Worm (Caenorhabditis elegans) whole organism, L4 larva: ENCODE results near the gene F22F4.5.
A peak's percentile ranks its signal among the peaks of the same experiment; 100 is the strongest.

Experiments used
- F10B5.3 ChIP-seq: sonication (generic microtip); optimal IDR thresholded peaks from 2 replicates; lab custom pipeline; 2016; ENCODE audit warnings: mild to moderate bottlenecking, missing genetic modification characterization, missing compliant biosample characterization
- F44E2.7 ChIP-seq: fragments of 200-800 bp; sonication (Bioruptor generic); IDR thresholded peaks from 2 replicates; pipeline ENCODE4 v2.1.2; 2022; ENCODE audit warnings: missing genetic modification characterization, missing compliant biosample characterization
- R02D3.7 ChIP-seq: fragments of 150-350 bp; sonication (generic microtip); optimal IDR thresholded peaks from 3 replicates; lab custom pipeline; 2014; ENCODE audit warnings: missing biosample characterization, missing genetic modification characterization
- T26A8.4 ChIP-seq: fragments of 200-800 bp; sonication (Bioruptor generic); IDR thresholded peaks from 2 replicates; pipeline ENCODE4 v1.3.6; 2022; ENCODE audit warnings: missing genetic modification characterization, missing compliant biosample characterization
- Y105C5A.15 ChIP-seq: fragments of 200-800 bp; sonication (Bioruptor generic); IDR thresholded peaks from 2 replicates; pipeline ENCODE4 v1.3.6; 2022; ENCODE audit warnings: missing genetic modification characterization, missing compliant biosample characterization
- Y75B8A.6 ChIP-seq: fragments of 200-800 bp; sonication (Bioruptor generic); IDR thresholded peaks from 2 replicates; pipeline ENCODE4 v1.3.6; 2022; ENCODE audit warnings: missing genetic modification reagents, missing genetic modification characterization, missing compliant biosample characterization
- ZK546.5 ChIP-seq, 2 experiments: sonication (generic microtip); optimal IDR thresholded peaks; 2 replicates each; lab custom pipeline; 2017; ENCODE audit warnings: missing biosample characterization in 2 of 2, missing genetic modification characterization in 2 of 2
- aly-2 ChIP-seq: sonication (generic microtip); optimal IDR thresholded peaks from 2 replicates; lab custom pipeline; 2018; ENCODE audit warnings: missing biosample characterization, missing genetic modification characterization
- arid-1 ChIP-seq: fragments of 200-800 bp; sonication (Bioruptor generic); conservative IDR thresholded peaks from 2 replicates; pipeline ENCODE4 v1.3.6; 2022; ENCODE audit warnings: missing genetic modification reagents, missing genetic modification characterization, missing compliant biosample characterization
- ceh-44 ChIP-seq: fragments of 200-800 bp; sonication (Bioruptor generic); IDR thresholded peaks from 2 replicates; pipeline ENCODE4 v1.3.6; 2022; ENCODE audit warnings: missing genetic modification reagents, missing genetic modification characterization, missing compliant biosample characterization
- ceh-82 ChIP-seq: sonication (generic microtip); optimal IDR thresholded peaks from 2 replicates; lab custom pipeline; 2017; ENCODE audit warnings: missing biosample characterization, missing genetic modification characterization
- ces-1 ChIP-seq: fragments of 150-350 bp; sonication (generic microtip); optimal IDR thresholded peaks from 4 replicates; lab custom pipeline; 2014; ENCODE audit warnings: missing biosample characterization, missing genetic modification reagents, missing genetic modification characterization
- cey-2 ChIP-seq: sonication (generic microtip); optimal IDR thresholded peaks from 3 replicates; lab custom pipeline; 2017; ENCODE audit warnings: missing genetic modification characterization, mild to moderate bottlenecking, missing compliant biosample characterization, antibody characterized with exemption, borderline replicate concordance; ENCODE audit not compliant: insufficient read depth
- ctbp-1 ChIP-seq: fragments of 200-800 bp; sonication (Bioruptor generic); IDR thresholded peaks from 2 replicates; pipeline ENCODE4 v1.3.6; 2022; ENCODE audit warnings: missing genetic modification reagents, missing genetic modification characterization, missing compliant biosample characterization
- daf-12 ChIP-seq: fragments of 150-350 bp; optimal IDR thresholded peaks from 2 replicates; lab custom pipeline; 2014; ENCODE audit warnings: missing biosample characterization, missing genetic modification reagents, missing genetic modification characterization
- daf-16 ChIP-seq, 3 experiments: sonication (generic microtip); optimal IDR thresholded peaks; 2 replicates each; lab custom pipeline; 2016 to 2017; ENCODE audit warnings: missing genetic modification characterization in 3 of 3, missing genetic modification reagents in 3 of 3, mild to moderate bottlenecking in 2 of 3, missing compliant biosample characterization in 2 of 3, missing biosample characterization in 1 of 3, moderate library complexity in 1 of 3
- daf-19 ChIP-seq: fragments of 200-800 bp; sonication (Bioruptor generic); conservative IDR thresholded peaks from 2 replicates; pipeline ENCODE4 v1.3.6; 2022; ENCODE audit warnings: missing genetic modification characterization, missing compliant biosample characterization
- daf-8 ChIP-seq: fragments of 200-800 bp; sonication (Bioruptor generic); IDR thresholded peaks from 2 replicates; pipeline ENCODE4 v1.3.6; 2022; ENCODE audit warnings: missing genetic modification characterization, missing compliant biosample characterization
- dmd-6 ChIP-seq: fragments of 200-800 bp; sonication (Bioruptor generic); IDR thresholded peaks from 2 replicates; pipeline ENCODE4 v1.3.6; 2022; ENCODE audit warnings: missing genetic modification reagents, missing genetic modification characterization, missing compliant biosample characterization
- dmd-8 ChIP-seq: fragments of 200-800 bp; sonication (Bioruptor generic); IDR thresholded peaks from 2 replicates; pipeline ENCODE4 v1.3.6; 2022; ENCODE audit warnings: missing genetic modification characterization, missing compliant biosample characterization
- dpl-1 ChIP-seq: fragments of 150-350 bp; optimal IDR thresholded peaks from 2 replicates; lab custom pipeline; 2014; ENCODE audit warnings: missing biosample characterization, missing genetic modification reagents, missing genetic modification characterization
- duxl-1 ChIP-seq: sonication (generic microtip); optimal IDR thresholded peaks from 2 replicates; lab custom pipeline; 2016; ENCODE audit warnings: mild to moderate bottlenecking, missing genetic modification characterization, moderate library complexity, missing compliant biosample characterization; ENCODE audit not compliant: poor library complexity
- fkh-10 ChIP-seq: fragments of 150-350 bp; optimal IDR thresholded peaks from 2 replicates; lab custom pipeline; 2014; ENCODE audit warnings: missing biosample characterization, missing genetic modification reagents, missing genetic modification characterization
- hif-1 ChIP-seq, 2 experiments: sonication (generic microtip); optimal IDR thresholded peaks; 2 replicates each; lab custom pipeline; 2016 to 2017; ENCODE audit warnings: missing compliant biosample characterization in 2 of 2, missing genetic modification characterization in 2 of 2, missing genetic modification reagents in 2 of 2, missing genotype in 2 of 2, mild to moderate bottlenecking in 1 of 2
- hlh-30 ChIP-seq: sonication (generic microtip); optimal IDR thresholded peaks from 2 replicates; lab custom pipeline; 2017; ENCODE audit warnings: antibody characterized with exemption, mild to moderate bottlenecking, missing genetic modification characterization, missing compliant biosample characterization; ENCODE audit not compliant: insufficient read depth
- lim-7 ChIP-seq: fragments of 200-800 bp; sonication (Bioruptor generic); IDR thresholded peaks from 2 replicates; pipeline ENCODE4 v1.3.6; 2022; ENCODE audit warnings: missing genetic modification characterization, missing compliant biosample characterization
- lin-1 ChIP-seq: fragments of 200-800 bp; sonication (Bioruptor generic); IDR thresholded peaks from 2 replicates; pipeline ENCODE4 v1.3.6; 2022; ENCODE audit warnings: missing genetic modification reagents, missing genetic modification characterization, missing compliant biosample characterization
- lin-38 ChIP-seq: fragments of 200-800 bp; sonication (Bioruptor generic); IDR thresholded peaks from 2 replicates; pipeline ENCODE4 v1.3.6; 2022; ENCODE audit warnings: missing genetic modification reagents, missing genetic modification characterization, missing compliant biosample characterization
- lsy-2 ChIP-seq, 2 experiments: fragments of 150-350 bp in 1 of 2; sonication (generic microtip) in 1 of 2; optimal IDR thresholded peaks; 2 replicates each; lab custom pipeline; 2014 to 2017; ENCODE audit warnings: missing biosample characterization in 2 of 2, missing genetic modification characterization in 2 of 2
- madf-5 ChIP-seq, 2 experiments: fragments of 200-800 bp; sonication (Bioruptor generic); IDR thresholded peaks; 2 replicates each; pipeline ENCODE4 v1.3.6; 2022; ENCODE audit warnings: missing compliant biosample characterization in 2 of 2, missing genetic modification characterization in 2 of 2
- mdl-1 ChIP-seq, 2 experiments: fragments of 150-350 bp in 1 of 2; sonication (generic microtip) in 1 of 2; optimal IDR thresholded peaks; 2 replicates each; lab custom pipeline; 2014 to 2017; ENCODE audit warnings: missing biosample characterization in 2 of 2, missing genetic modification characterization in 2 of 2
- mdt-29 ChIP-seq: fragments of 200-800 bp; sonication (Bioruptor generic); IDR thresholded peaks from 2 replicates; pipeline ENCODE4 v1.3.6; 2022; ENCODE audit warnings: missing genetic modification reagents, missing genetic modification characterization, missing compliant biosample characterization
- mep-1 ChIP-seq: fragments of 150-350 bp; sonication (generic microtip); optimal IDR thresholded peaks from 3 replicates; lab custom pipeline; 2014; ENCODE audit warnings: missing biosample characterization, missing genetic modification characterization
- nhr-11 ChIP-seq: fragments of 150-350 bp; optimal IDR thresholded peaks from 2 replicates; lab custom pipeline; 2014; ENCODE audit warnings: missing biosample characterization, missing genetic modification characterization
- nhr-42 ChIP-seq: fragments of 200-800 bp; sonication (Bioruptor generic); IDR thresholded peaks from 2 replicates; pipeline ENCODE4 v1.3.6; 2022; ENCODE audit warnings: missing genetic modification characterization, missing compliant biosample characterization
- nhr-48 ChIP-seq: sonication (generic microtip); optimal IDR thresholded peaks from 2 replicates; lab custom pipeline; 2016; ENCODE audit warnings: mild to moderate bottlenecking, missing genetic modification characterization, missing compliant biosample characterization
- nhr-6 ChIP-seq: fragments of 150-350 bp; optimal IDR thresholded peaks from 2 replicates; lab custom pipeline; 2014; ENCODE audit warnings: missing biosample characterization, missing genetic modification characterization
- rbr-2 ChIP-seq: sonication (generic microtip); optimal IDR thresholded peaks from 2 replicates; lab custom pipeline; 2016; ENCODE audit warnings: missing genotype, missing genetic modification characterization, missing compliant biosample characterization
- saeg-2 ChIP-seq: fragments of 200-800 bp; sonication (Bioruptor generic); IDR thresholded peaks from 2 replicates; pipeline ENCODE4 v1.3.6; 2022; ENCODE audit warnings: missing genetic modification reagents, missing genetic modification characterization, missing compliant biosample characterization
- set-16 ChIP-seq: fragments of 200-800 bp; sonication (Bioruptor generic); IDR thresholded peaks from 2 replicates; pipeline ENCODE4 v1.3.6; 2022; ENCODE audit warnings: missing genetic modification reagents, missing genetic modification characterization, missing compliant biosample characterization
- snpc-1.2 ChIP-seq: fragments of 200-800 bp; sonication (Bioruptor generic); IDR thresholded peaks from 2 replicates; pipeline ENCODE4 v1.3.6; 2022; ENCODE audit warnings: missing genetic modification reagents, missing genetic modification characterization, missing compliant biosample characterization
- spr-1 ChIP-seq: sonication (generic microtip); optimal IDR thresholded peaks from 2 replicates; lab custom pipeline; 2016; ENCODE audit warnings: mild to moderate bottlenecking, missing genetic modification characterization, missing compliant biosample characterization
- unc-130 ChIP-seq: sonication (generic microtip); optimal IDR thresholded peaks from 2 replicates; lab custom pipeline; 2016; ENCODE audit warnings: missing genetic modification reagents, missing genetic modification characterization, missing compliant biosample characterization
- zfp-3 ChIP-seq: fragments of 200-800 bp; sonication (Bioruptor generic); conservative IDR thresholded peaks from 2 replicates; pipeline ENCODE4 v1.3.6; 2022; ENCODE audit warnings: missing genetic modification reagents, missing genetic modification characterization, missing compliant biosample characterization
- ztf-7 ChIP-seq: fragments of 150-350 bp; optimal IDR thresholded peaks from 2 replicates; lab custom pipeline; 2014; ENCODE audit warnings: missing biosample characterization, missing genetic modification characterization

The F22F4.5 gene

ce11 chrX:5984581-5985039 is 8.1 kb downstream of the F22F4.5 start, which contains the start of gene klp-13 (continued):
- peak; percentile 96 for TF ChIP-seq hlh-30 (tag; lab: Kevin White, UChicago)
- TF ChIP-seq mep-1 (tag; lab: Kevin White, UChicago) = peak; percentile 93
- peak; percentile 86 for TF ChIP-seq set-16 (GFP tag; lab: Robert Waterston, UW)
- no peak for TF ChIP-seq spr-1
- peak; percentile 56; the same call in 1 of the 2 replicates for TF ChIP-seq T26A8.4 (GFP tag; lab: Robert Waterston, UW)
- no peak for TF ChIP-seq R02D3.7 (tag; lab: Kevin White, UChicago)
- peak; percentile 93 for TF ChIP-seq fkh-10 (GFP tag; lab: Kevin White, UChicago)
- no peak for TF ChIP-seq daf-8 (GFP tag; lab: Robert Waterston, UW)
- peak in 1 of 2 experiments; percentile 86 for TF ChIP-seq ZK546.5 (tag; optimal IDR thresholded peaks at IDR 0.05; lab: Kevin White, UChicago)
- peak; percentile 7 to 87 for TF ChIP-seq lsy-2 (tag; optimal IDR thresholded peaks at IDR 0.05; lab: Kevin White, UChicago)
- no peak for TF ChIP-seq ceh-82 (tag; lab: Kevin White, UChicago)
- 0 out of 2 replicates have a peak, but pooled peaks have one; percentile 27 for TF ChIP-seq lin-1 (GFP tag; lab: Robert Waterston, UW)
- peak; percentile 84 for TF ChIP-seq nhr-6
- TF ChIP-seq saeg-2 (GFP tag; lab: Robert Waterston, UW) = 0 out of 2 replicates have a peak, but pooled peaks have one; percentile 28
- TF ChIP-seq ceh-44 (GFP tag; lab: Robert Waterston, UW) = no peak
- no peak for TF ChIP-seq daf-19 (GFP tag; lab: Robert Waterston, UW)
- TF ChIP-seq ztf-7 (tag; lab: Kevin White, UChicago) = peak; percentile 44
- peak; percentile 39 for TF ChIP-seq duxl-1 (tag; lab: Kevin White, UChicago)
- no peak for TF ChIP-seq daf-16 (GFP tag; optimal IDR thresholded peaks at IDR 0.05; lab: Kevin White, UChicago)
- TF ChIP-seq daf-16 (tag; optimal IDR thresholded peaks at IDR 0.05; lab: Kevin White, UChicago) = peak; percentile 85
- no peak for TF ChIP-seq zfp-3
- peak in 1 of 2 experiments; percentile 86 for TF ChIP-seq hif-1 (tag; optimal IDR thresholded peaks at IDR 0.05; lab: Kevin White, UChicago)
- peak; percentile 85 for TF ChIP-seq rbr-2 (tag; lab: Kevin White, UChicago)
- peak; percentile 12 to 92 for TF ChIP-seq mdl-1 (tag; optimal IDR thresholded peaks at IDR 0.05; lab: Kevin White, UChicago)
- no peak for TF ChIP-seq daf-12 (tag; lab: Kevin White, UChicago)
- no peak for TF ChIP-seq snpc-1.2 (GFP tag; lab: Robert Waterston, UW)
- TF ChIP-seq cey-2 (tag; lab: Kevin White, UChicago) = peak; percentile 9

DNA sequence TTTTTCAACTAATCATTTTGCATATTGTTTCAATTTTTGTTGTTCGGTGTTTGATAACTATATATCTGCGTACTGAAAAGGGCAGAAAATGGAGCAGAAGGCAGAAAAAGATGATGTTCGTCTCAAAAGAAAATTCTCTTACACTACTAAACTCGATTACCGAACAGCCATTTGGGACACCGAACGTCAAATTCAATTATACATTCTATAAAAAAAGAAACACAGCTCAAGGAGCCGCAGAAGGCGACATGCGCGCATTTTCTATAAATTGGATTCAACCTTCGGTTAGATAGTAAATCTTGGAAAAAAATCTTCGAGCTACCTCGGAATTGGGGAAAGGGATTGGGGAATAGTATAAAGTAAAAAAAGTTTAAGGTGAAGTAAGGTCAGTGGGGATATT is 9.4 kb downstream of the F22F4.5 start:
- TF ChIP-seq ctbp-1 = peak; percentile 59
- TF ChIP-seq dmd-8 (GFP tag; lab: Robert Waterston, UW) = no peak
- no peak for TF ChIP-seq madf-5 (GFP tag; IDR thresholded peaks at IDR 0.05; lab: Robert Waterston, UW)
- TF ChIP-seq cey-2 (tag; lab: Kevin White, UChicago) = no peak
- peak; percentile 85 for TF ChIP-seq fkh-10 (GFP tag; lab: Kevin White, UChicago)
- TF ChIP-seq ces-1 (GFP tag; lab: Kevin White, UChicago) = peak; percentile 87
- peak; percentile 31; the same call in 1 of the 2 replicates for TF ChIP-seq dmd-6 (GFP tag; lab: Robert Waterston, UW)

ce11 chrX:5982799-5983198 is 9.9 kb downstream of the F22F4.5 start:
- TF ChIP-seq nhr-48 (tag; lab: Kevin White, UChicago) = no peak
- TF ChIP-seq madf-5 (GFP tag; IDR thresholded peaks at IDR 0.05; lab: Robert Waterston, UW) = no peak
- no peak for TF ChIP-seq mdt-29
- TF ChIP-seq cey-2 (tag; lab: Kevin White, UChicago) = no peak
- TF ChIP-seq daf-16 (GFP tag; optimal IDR thresholded peaks at IDR 0.05; lab: Kevin White, UChicago) = no peak
- TF ChIP-seq daf-16 (tag; optimal IDR thresholded peaks at IDR 0.05; lab: Kevin White, UChicago) = no peak
- no peak for TF ChIP-seq daf-8 (GFP tag; lab: Robert Waterston, UW)
- TF ChIP-seq nhr-42 (GFP tag; lab: Robert Waterston, UW) = no peak
- no peak for TF ChIP-seq unc-130 (GFP tag; lab: Kevin White, UChicago)
- no peak for TF ChIP-seq F10B5.3 (tag; lab: Kevin White, UChicago)
- no peak for TF ChIP-seq dpl-1 (GFP tag; lab: Kevin White, UChicago)
- no peak for TF ChIP-seq Y105C5A.15 (GFP tag; lab: Robert Waterston, UW)
- TF ChIP-seq saeg-2 (GFP tag; lab: Robert Waterston, UW) = 0 out of 2 replicates have a peak, but pooled peaks have one; percentile 33
- TF ChIP-seq daf-12 (tag; lab: Kevin White, UChicago) = no peak
- no peak for TF ChIP-seq zfp-3
- no peak for TF ChIP-seq Y75B8A.6 (GFP tag; lab: Robert Waterston, UW)
- TF ChIP-seq arid-1 (GFP tag; lab: Robert Waterston, UW) = no peak
- TF ChIP-seq hif-1 (tag; optimal IDR thresholded peaks at IDR 0.05; lab: Kevin White, UChicago) = no peak
- TF ChIP-seq aly-2 (tag; lab: Kevin White, UChicago) = no peak
- TF ChIP-seq nhr-11 (tag; lab: Kevin White, UChicago) = no peak
- TF ChIP-seq lin-38 (GFP tag; lab: Robert Waterston, UW) = no peak
- no peak for TF ChIP-seq F44E2.7 (GFP tag; lab: Robert Waterston, UW)
- TF ChIP-seq lim-7 = no peak
